Worm (Caenorhabditis elegans) whole organism, young adult: Measurements from ENCODE around the gene acox-1.6.

Source experiments
- B0261.1 ChIP-seq: sonication (generic microtip); optimal IDR thresholded peaks from 2 replicates; lab custom pipeline; 2016; ENCODE audit warnings: mild to moderate bottlenecking, missing genetic modification characterization, moderate library complexity, missing compliant biosample characterization
- F23B12.7 ChIP-seq: sonication (generic microtip); optimal IDR thresholded peaks from 2 replicates; lab custom pipeline; 2017; ENCODE audit warnings: missing genetic modification characterization, mild to moderate bottlenecking, missing compliant biosample characterization, antibody characterized with exemption, moderate library complexity; ENCODE audit not compliant: insufficient read depth
- atf-7 ChIP-seq: sonication (generic microtip); optimal IDR thresholded peaks from 2 replicates; lab custom pipeline; 2017; ENCODE audit warnings: mild to moderate bottlenecking, missing genetic modification characterization, missing compliant biosample characterization
- hsf-1 ChIP-seq: fragments of 200-800 bp; sonication (Bioruptor generic); IDR thresholded peaks from 2 replicates; pipeline ENCODE4 v1.3.6; 2022; ENCODE audit warnings: missing genetic modification reagents, missing genetic modification characterization, missing compliant biosample characterization
- lin-40 ChIP-seq: sonication (generic microtip); optimal IDR thresholded peaks from 2 replicates; lab custom pipeline; 2016; ENCODE audit warnings: missing genetic modification characterization, mild to moderate bottlenecking, missing compliant biosample characterization, missing genotype, missing genetic modification reagents
- lsy-27 ChIP-seq: sonication (generic microtip); optimal IDR thresholded peaks from 2 replicates; lab custom pipeline; 2017; ENCODE audit warnings: missing genetic modification characterization, mild to moderate bottlenecking, missing compliant biosample characterization, antibody characterized with exemption, missing genotype, borderline replicate concordance; ENCODE audit not compliant: insufficient read depth
- madf-6 ChIP-seq: fragments of 200-800 bp; sonication (Bioruptor generic); IDR thresholded peaks from 2 replicates; pipeline ENCODE4 v1.3.6; 2022; ENCODE audit warnings: missing genetic modification reagents, missing genetic modification characterization, missing compliant biosample characterization
- madf-8 ChIP-seq: fragments of 200-800 bp; sonication (Bioruptor generic); conservative IDR thresholded peaks from 2 replicates; pipeline ENCODE4 v1.3.6; 2022; ENCODE audit warnings: missing genetic modification reagents, missing genetic modification characterization, missing compliant biosample characterization
- rcor-1 ChIP-seq: fragments of 200-800 bp; sonication (Bioruptor generic); IDR thresholded peaks from 2 replicates; pipeline ENCODE4 v1.3.6; 2022; ENCODE audit warnings: missing genetic modification reagents, missing genetic modification characterization, missing compliant biosample characterization
- rpc-1 ChIP-seq, 2 experiments: fragments of 150-350 bp in 1 of 2; sonication (generic microtip) in 1 of 2; optimal IDR thresholded peaks; 2 replicates each; lab custom pipeline; 2014 to 2018; ENCODE audit warnings: missing biosample characterization in 1 of 2, missing genetic modification characterization in 1 of 2, missing genetic modification reagents in 1 of 2, missing genotype in 1 of 2
- unc-62 ChIP-seq: fragments of 150-350 bp; optimal IDR thresholded peaks from 2 replicates; lab custom pipeline; 2014; ENCODE audit warnings: missing biosample characterization, missing genetic modification reagents, missing genetic modification characterization
- ztf-3 ChIP-seq: fragments of 200-800 bp; sonication (Bioruptor generic); optimal IDR thresholded peaks from 2 replicates; lab custom pipeline; 2018; ENCODE audit warnings: mild to moderate bottlenecking, missing genetic modification characterization, missing compliant biosample characterization

- TF ChIP-seq rpc-1 (optimal IDR thresholded peaks at IDR 0.05; lab: Kevin White, UChicago) (no peak), rpc-1 (tag; optimal IDR thresholded peaks at IDR 0.05; lab: Kevin White, UChicago) (no peak), atf-7 (tag; lab: Kevin White, UChicago) (no peak), lsy-27 (tag; lab: Kevin White, UChicago) (no peak), rcor-1 (GFP tag; lab: Robert Waterston, UW) (no peak), lin-40 (tag; lab: Kevin White, UChicago) (no peak), B0261.1 (tag; lab: Kevin White, UChicago) (no peak), hsf-1 (GFP tag; lab: Robert Waterston, UW) (no peak), madf-6 (GFP tag; lab: Robert Waterston, UW) (no peak), ztf-3 (GFP tag; lab: Kevin White, UChicago) (no peak), madf-8 (GFP tag; lab: Robert Waterston, UW) (no peak), F23B12.7 (tag; lab: Kevin White, UChicago) (no peak), unc-62 (GFP tag; lab: Kevin White, UChicago) (no peak)
Observed at ce11 chrX:15814548-15814947, 23.8 kb downstream of the acox-1.6 start.
